Fruit fly (Drosophila melanogaster) whole organism, embryonic: Measurements from ENCODE around the gene Mgat3.

Source experiments
- Abd-B ChIP-seq: fragments of 200-800 bp; sonication (Bioruptor generic); optimal IDR thresholded peaks from 2 replicates; lab custom pipeline; 2018; ENCODE audit warnings: missing biosample characterization, mild to moderate bottlenecking, missing genetic modification characterization, moderate library complexity
- Awh ChIP-seq: fragments of 200-800 bp; sonication (Bioruptor generic); IDR thresholded peaks from 2 replicates; pipeline ENCODE4, ENCODE4 v1.3.6; 2022; ENCODE audit warnings: missing biosample characterization, missing genetic modification characterization
- CG10147 ChIP-seq: fragments of 200-800 bp; sonication (Bioruptor generic); optimal IDR thresholded peaks from 2 replicates; lab custom pipeline; 2019; ENCODE audit warnings: missing biosample characterization, mild to moderate bottlenecking, missing genetic modification characterization, moderate library complexity
- CG10431 ChIP-seq: fragments of 200-800 bp; sonication (Bioruptor generic); optimal IDR thresholded peaks from 3 replicates; lab custom pipeline; 2018; ENCODE audit warnings: missing biosample characterization, mild to moderate bottlenecking, missing genetic modification characterization
- CG10543 ChIP-seq: fragments of 200-800 bp; sonication (Bioruptor generic); optimal IDR thresholded peaks from 3 replicates; lab custom pipeline; 2017; ENCODE audit warnings: missing biosample characterization, mild to moderate bottlenecking, missing genetic modification characterization, moderate library complexity
- CG10979 ChIP-seq: fragments of 200-800 bp; sonication (Bioruptor generic); optimal IDR thresholded peaks from 2 replicates; lab custom pipeline; 2018; ENCODE audit warnings: missing biosample characterization, mild to moderate bottlenecking, missing genetic modification characterization, moderate library complexity
- CG11085 ChIP-seq: fragments of 200-800 bp; sonication (Bioruptor generic); IDR thresholded peaks from 2 replicates; pipeline ENCODE4 v1.3.6; 2022; ENCODE audit warnings: missing biosample characterization, missing genetic modification characterization
- CG11093 ChIP-seq: fragments of 200-800 bp; sonication (Bioruptor generic); IDR thresholded peaks from 3 replicates; pipeline ENCODE4 v1.3.6; 2022; ENCODE audit warnings: missing biosample characterization, missing genetic modification characterization
- CG12659 ChIP-seq: fragments of 200-800 bp; sonication (Bioruptor generic); optimal IDR thresholded peaks from 3 replicates; lab custom pipeline; 2017; ENCODE audit warnings: mild to moderate bottlenecking, missing biosample characterization, missing genetic modification reagents, missing genetic modification characterization
- CG12942 ChIP-seq: fragments of 200-800 bp; sonication (Bioruptor generic); optimal IDR thresholded peaks from 3 replicates; lab custom pipeline; 2016; ENCODE audit warnings: missing biosample characterization, missing genetic modification characterization
- CG13123 ChIP-seq: fragments of 200-800 bp; sonication (Bioruptor generic); optimal IDR thresholded peaks from 2 replicates; lab custom pipeline; 2016; ENCODE audit warnings: missing biosample characterization, missing genetic modification characterization
- CG13894 ChIP-seq: fragments of 200-800 bp; sonication (Bioruptor generic); optimal IDR thresholded peaks from 3 replicates; lab custom pipeline; 2018; ENCODE audit warnings: missing biosample characterization, mild to moderate bottlenecking, missing genetic modification characterization, moderate library complexity
- CG15696 ChIP-seq: fragments of 200-800 bp; sonication (Bioruptor generic); optimal IDR thresholded peaks from 2 replicates; lab custom pipeline; 2019; ENCODE audit warnings: missing biosample characterization, mild to moderate bottlenecking, missing genetic modification characterization, moderate library complexity
- CG1603 ChIP-seq: fragments of 200-800 bp; sonication (Bioruptor generic); optimal IDR thresholded peaks from 2 replicates; lab custom pipeline; 2019; ENCODE audit warnings: missing biosample characterization, mild to moderate bottlenecking, missing genetic modification characterization, moderate library complexity
- CG17385 ChIP-seq: fragments of 200-800 bp; sonication (Bioruptor generic); optimal IDR thresholded peaks from 3 replicates; lab custom pipeline; 2018; ENCODE audit warnings: missing biosample characterization, mild to moderate bottlenecking, missing genetic modification characterization
- CG2199 ChIP-seq: fragments of 200-800 bp; sonication (Bioruptor generic); IDR thresholded peaks from 3 replicates; pipeline ENCODE4 v1.3.6; 2022; ENCODE audit warnings: missing biosample characterization, missing genetic modification characterization
- CG2712 ChIP-seq: fragments of 200-800 bp; optimal IDR thresholded peaks from 3 replicates; lab custom pipeline; 2019; ENCODE audit warnings: missing biosample characterization, mild to moderate bottlenecking, missing genetic modification characterization, moderate library complexity
- CG3065 ChIP-seq: fragments of 200-800 bp; sonication (Bioruptor generic); optimal IDR thresholded peaks from 2 replicates; lab custom pipeline; 2016; ENCODE audit warnings: missing biosample characterization, missing genetic modification characterization
- CG31365 ChIP-seq: fragments of 200-800 bp; sonication (Bioruptor generic); optimal IDR thresholded peaks from 2 replicates; lab custom pipeline; 2018; ENCODE audit warnings: missing biosample characterization, mild to moderate bottlenecking, missing genetic modification characterization
- CG4707 ChIP-seq: fragments of 200-800 bp; sonication (Bioruptor generic); optimal IDR thresholded peaks from 2 replicates; lab custom pipeline; 2018; ENCODE audit warnings: missing biosample characterization, mild to moderate bottlenecking, missing genetic modification characterization, moderate library complexity
- CG7745 ChIP-seq: fragments of 200-800 bp; sonication (Bioruptor generic); optimal IDR thresholded peaks from 2 replicates; lab custom pipeline; 2018; ENCODE audit warnings: missing biosample characterization, mild to moderate bottlenecking, missing genetic modification characterization, moderate library complexity
- D19A ChIP-seq: fragments of 200-800 bp; optimal IDR thresholded peaks from 3 replicates; lab custom pipeline; 2019; ENCODE audit warnings: missing biosample characterization, mild to moderate bottlenecking, missing genetic modification characterization, moderate library complexity
- Deaf1 ChIP-seq: fragments of 200-800 bp; optimal IDR thresholded peaks from 3 replicates; lab custom pipeline; 2019; ENCODE audit warnings: missing biosample characterization, mild to moderate bottlenecking, missing genetic modification characterization, moderate library complexity
- Dip3 ChIP-seq: fragments of 200-800 bp; sonication (Bioruptor generic); optimal IDR thresholded peaks from 3 replicates; lab custom pipeline; 2016; ENCODE audit warnings: missing biosample characterization, missing genetic modification characterization
- HLHmδ ChIP-seq: fragments of 200-800 bp; sonication (Bioruptor generic); optimal IDR thresholded peaks from 2 replicates; lab custom pipeline; 2018; ENCODE audit warnings: missing biosample characterization, mild to moderate bottlenecking, missing genetic modification characterization, moderate library complexity
- HmgD ChIP-seq: fragments of 200-800 bp; sonication (Bioruptor generic); optimal IDR thresholded peaks from 3 replicates; lab custom pipeline; 2016; ENCODE audit warnings: missing biosample characterization, missing genetic modification characterization
- Kr ChIP-seq: fragments of 200-800 bp; sonication (Bioruptor generic); optimal IDR thresholded peaks from 2 replicates; lab custom pipeline; 2017; ENCODE audit warnings: missing biosample characterization, mild to moderate bottlenecking, missing genetic modification characterization
- Med ChIP-seq: fragments of 200-800 bp; sonication (Bioruptor generic); peaks from one replicate; lab custom pipeline; 2016; ENCODE audit warnings: missing biosample characterization, missing genetic modification characterization, mild to moderate bottlenecking, inconsistent platforms, moderate library complexity
- Sox102F ChIP-seq: fragments of 200-800 bp; sonication (Bioruptor generic); optimal IDR thresholded peaks from 2 replicates; lab custom pipeline; 2018; ENCODE audit warnings: missing biosample characterization, mild to moderate bottlenecking, missing genetic modification characterization, moderate library complexity
- Stat92E ChIP-seq, 3 experiments: fragments of >200 bp in 2 of 3; fragments of 200-800 bp in 1 of 3; sonication (Bioruptor generic) in 1 of 3; optimal IDR thresholded peaks; 2 replicates each; lab custom pipeline; 2017 to 2019; ENCODE audit warnings: missing biosample characterization in 3 of 3, missing genetic modification characterization in 3 of 3, mild to moderate bottlenecking in 1 of 3, moderate library complexity in 1 of 3
- bab2 ChIP-seq: fragments of 200-800 bp; sonication (Bioruptor generic); optimal IDR thresholded peaks from 2 replicates; lab custom pipeline; 2016; ENCODE audit warnings: missing biosample characterization, missing genetic modification characterization
- cas ChIP-seq: fragments of 200-800 bp; sonication (Bioruptor generic); IDR thresholded peaks from 2 replicates; pipeline ENCODE4 v1.3.6; 2022; ENCODE audit warnings: missing biosample characterization, missing genetic modification characterization
- cato ChIP-seq: fragments of 200-800 bp; sonication (Bioruptor generic); optimal IDR thresholded peaks from 2 replicates; lab custom pipeline; 2016; ENCODE audit warnings: missing biosample characterization, missing genetic modification characterization, borderline replicate concordance
- cg ChIP-seq: fragments of 200-800 bp; sonication (Bioruptor generic); optimal IDR thresholded peaks from 3 replicates; lab custom pipeline; 2019; ENCODE audit warnings: missing biosample characterization, mild to moderate bottlenecking, missing genetic modification characterization, moderate library complexity
- chinmo ChIP-seq: fragments of 200-800 bp; sonication (Bioruptor generic); IDR thresholded peaks from 4 replicates; pipeline ENCODE4 v1.3.6; 2022; ENCODE audit warnings: missing biosample characterization, missing genetic modification characterization; ENCODE audit not compliant: partially characterized antibody
- cwo ChIP-seq: fragments of 200-800 bp; sonication (Bioruptor generic); optimal IDR thresholded peaks from 3 replicates; lab custom pipeline; 2017; ENCODE audit warnings: missing biosample characterization, missing genetic modification characterization, mild to moderate bottlenecking, moderate library complexity, missing genetic modification reagents
- danr ChIP-seq: fragments of 200-800 bp; sonication (Bioruptor generic); IDR thresholded peaks from 2 replicates; pipeline ENCODE4 v1.3.6; 2022; ENCODE audit warnings: missing biosample characterization, missing genetic modification characterization
- fd102C ChIP-seq: fragments of 200-800 bp; sonication (Bioruptor generic); optimal IDR thresholded peaks from 2 replicates; lab custom pipeline; 2018; ENCODE audit warnings: missing biosample characterization, mild to moderate bottlenecking, missing genetic modification characterization, moderate library complexity
- fd64A ChIP-seq: fragments of 200-800 bp; sonication (Bioruptor generic); optimal IDR thresholded peaks from 3 replicates; lab custom pipeline; 2018; ENCODE audit warnings: missing biosample characterization, mild to moderate bottlenecking, missing genetic modification characterization
- kay ChIP-seq: fragments of 200-800 bp; sonication (Bioruptor generic); optimal IDR thresholded peaks from 2 replicates; lab custom pipeline; 2016; ENCODE audit warnings: missing biosample characterization, missing genetic modification characterization
- lbe ChIP-seq: fragments of 200-800 bp; sonication (Bioruptor generic); optimal IDR thresholded peaks from 2 replicates; lab custom pipeline; 2016; ENCODE audit warnings: missing biosample characterization, mild to moderate bottlenecking, missing genetic modification characterization
- lov ChIP-seq, 2 experiments: fragments of 200-800 bp in 1 of 2; fragments of >200 bp in 1 of 2; sonication (Bioruptor generic) in 1 of 2; IDR thresholded peaks in 1 of 2; optimal IDR thresholded peaks in 1 of 2; 2 replicates in 1 of 2; 3 replicates in 1 of 2; pipeline versions ENCODE4 v1.3.6 to Lab custom; 2017 to 2022; ENCODE audit warnings: missing biosample characterization in 1 of 2, missing genetic modification characterization in 1 of 2
- onecut ChIP-seq: fragments of 200-800 bp; sonication (Bioruptor generic); IDR thresholded peaks from 2 replicates; pipeline ENCODE4 v1.3.6; 2022; ENCODE audit warnings: missing biosample characterization, missing genetic modification characterization
- pita ChIP-seq: fragments of 200-800 bp; sonication (Bioruptor generic); optimal IDR thresholded peaks from 2 replicates; lab custom pipeline; 2017; ENCODE audit warnings: missing biosample characterization, mild to moderate bottlenecking, missing genetic modification characterization
- psq ChIP-seq: fragments of 200-800 bp; sonication (Bioruptor generic); optimal IDR thresholded peaks from 2 replicates; lab custom pipeline; 2017; ENCODE audit warnings: missing biosample characterization, missing genetic modification characterization
- pzg ChIP-seq: fragments of 200-800 bp; sonication (Bioruptor generic); optimal IDR thresholded peaks from 3 replicates; lab custom pipeline; 2018; ENCODE audit warnings: missing biosample characterization, mild to moderate bottlenecking, missing genetic modification characterization, moderate library complexity
- slbo ChIP-seq: fragments of 200-800 bp; sonication (Bioruptor generic); IDR thresholded peaks from 2 replicates; pipeline ENCODE4 v1.3.6; 2022; ENCODE audit warnings: missing biosample characterization, missing genetic modification characterization
- tll ChIP-seq, 2 experiments: fragments of 200-800 bp in 1 of 2; fragments of >200 bp in 1 of 2; sonication (Bioruptor generic) in 1 of 2; optimal IDR thresholded peaks; 2 replicates each; lab custom pipeline; 2017 to 2019; ENCODE audit warnings: missing biosample characterization in 2 of 2, missing genetic modification characterization in 2 of 2, mild to moderate bottlenecking in 1 of 2, moderate library complexity in 1 of 2
- trem ChIP-seq: fragments of 200-800 bp; optimal IDR thresholded peaks from 3 replicates; lab custom pipeline; 2019; ENCODE audit warnings: missing biosample characterization, mild to moderate bottlenecking, missing genetic modification characterization, moderate library complexity
- twi ChIP-seq: fragments of 200-800 bp; optimal IDR thresholded peaks from 2 replicates; lab custom pipeline; 2019; ENCODE audit warnings: missing biosample characterization, mild to moderate bottlenecking, missing genetic modification characterization, moderate library complexity
- usp ChIP-seq: fragments of >200 bp; optimal IDR thresholded peaks from 2 replicates; lab custom pipeline; 2017; ENCODE audit warnings: missing biosample characterization, missing genetic modification characterization

The Mgat3 gene

DNA sequence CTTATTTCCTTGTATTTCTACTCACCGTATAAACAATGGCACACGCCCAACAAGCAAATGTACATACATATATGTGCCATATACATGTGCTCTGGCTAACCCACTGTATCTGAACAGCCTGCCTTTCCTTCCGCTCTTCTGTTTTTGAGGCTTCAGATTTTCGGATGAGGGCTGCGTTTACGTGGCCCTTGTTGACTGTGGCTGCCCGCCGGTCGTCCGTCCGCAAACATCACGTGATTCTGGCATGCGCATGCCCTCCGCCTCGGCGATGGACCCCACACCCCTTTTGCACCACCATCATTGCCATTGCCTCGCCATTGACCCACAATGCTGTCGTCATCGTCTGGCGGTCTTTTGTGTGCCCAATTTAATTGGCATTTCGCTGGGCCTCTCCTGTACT, 22.9 kb upstream of the Mgat3 start (continued):
- peak; percentile 3 for TF ChIP-seq CG10147 (GFP tag; lab: Kevin White, UChicago)
- no peak for TF ChIP-seq Abd-B
- peak; percentile 99 for TF ChIP-seq cwo (GFP tag; lab: Kevin White, UChicago)
- TF ChIP-seq CG17385 (GFP tag; lab: Kevin White, UChicago), result peak; percentile 30
- TF ChIP-seq danr (GFP tag; lab: Robert Waterston, UW), result no peak
- TF ChIP-seq lbe (GFP tag; lab: Kevin White, UChicago), result no peak
- peak; percentile 46 for TF ChIP-seq twi (tag; lab: Kevin White, UChicago)
- peak; percentile 5 for TF ChIP-seq bab2 (GFP tag; lab: Kevin White, UChicago)
- peak; percentile 22 for TF ChIP-seq Dip3
- peak; percentile 15; the same call in 1 of the 2 replicates for TF ChIP-seq slbo (GFP tag; lab: Robert Waterston, UW)
- no peak for TF ChIP-seq HmgD
- peak in 1 of 2 experiments; percentile 64 for TF ChIP-seq tll (GFP tag; optimal IDR thresholded peaks at IDR 0.05; lab: Kevin White, UChicago)
- peak; percentile 93 for TF ChIP-seq CG13894 (tag; lab: Kevin White, UChicago)
- no peak for TF ChIP-seq Stat92E (GFP tag; optimal IDR thresholded peaks at IDR 0.05; lab: Kevin White, UChicago)
- no peak for TF ChIP-seq pita
- TF ChIP-seq trem (tag; lab: Kevin White, UChicago), result no peak
- TF ChIP-seq chinmo (GFP tag; lab: Robert Waterston, UW), result peak; percentile 82; the same call in 1 of the 4 replicates
- TF ChIP-seq fd102C (GFP tag; lab: Kevin White, UChicago), result no peak
- no peak for TF ChIP-seq CG10979 (tag; lab: Kevin White, UChicago)
- no peak for TF ChIP-seq CG13123 (GFP tag; lab: Kevin White, UChicago)
- peak; percentile 41 for TF ChIP-seq CG31365 (tag; lab: Kevin White, UChicago)
- TF ChIP-seq CG10543, result peak; percentile 91
- TF ChIP-seq Sox102F (GFP tag; lab: Kevin White, UChicago), result peak; percentile 14
- TF ChIP-seq Med (GFP tag; lab: Kevin White, UChicago), result peak; percentile 93
- TF ChIP-seq CG4707, result peak; percentile 55
- no peak for TF ChIP-seq CG7745 (tag; lab: Kevin White, UChicago)
- peak; percentile 49; the same call in 1 of the 2 replicates for TF ChIP-seq Awh
- no peak for TF ChIP-seq D19A
- peak; percentile 20 for TF ChIP-seq CG1603 (tag; lab: Kevin White, UChicago)
- no peak for TF ChIP-seq CG11085 (GFP tag; lab: Robert Waterston, UW)
- no peak for TF ChIP-seq CG12942 (GFP tag; lab: Kevin White, UChicago)
- no peak for TF ChIP-seq CG10431 (GFP tag; lab: Kevin White, UChicago)
- peak; percentile 88; the same call in 2 of the 3 replicates for TF ChIP-seq CG2199
- peak; percentile 3 for TF ChIP-seq pzg

DNA sequence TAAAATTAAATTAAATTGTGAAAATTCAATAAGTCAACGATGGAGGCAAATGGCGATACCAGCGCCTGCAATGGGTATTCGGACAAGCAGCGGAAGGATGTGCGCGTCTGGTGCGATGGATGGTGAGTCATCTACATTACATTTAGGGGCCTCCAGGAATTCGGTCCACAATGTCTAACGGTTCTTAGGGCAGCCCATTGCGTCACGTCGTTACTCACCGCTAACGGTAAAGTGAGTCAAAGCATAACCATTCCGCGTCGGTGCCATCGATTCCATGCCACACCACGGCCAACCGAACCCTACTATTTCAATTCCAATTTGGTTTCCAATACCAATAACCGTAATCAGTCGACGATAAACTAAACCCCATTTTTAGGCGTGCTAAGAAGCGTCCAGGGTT, 21.8 kb upstream of the Mgat3 start:
- TF ChIP-seq CG15696 (tag; lab: Kevin White, UChicago) (no peak), CG3065 (GFP tag; lab: Kevin White, UChicago) (no peak), lov (optimal IDR thresholded peaks at IDR 0.05; lab: Kevin White, UChicago) (no peak), lov (GFP tag; IDR thresholded peaks at IDR 0.05; lab: Robert Waterston, UW) (no peak), onecut (GFP tag; lab: Robert Waterston, UW) (0 out of 2 replicates have a peak, but pooled peaks have one; percentile 2), Med (GFP tag; lab: Kevin White, UChicago) (peak; percentile 34), cg (GFP tag; lab: Kevin White, UChicago) (no peak), kay (GFP tag; lab: Kevin White, UChicago) (peak; percentile 40), cas (GFP tag; lab: Robert Waterston, UW) (no peak), CG2712 (no peak), CG11093 (no peak), fd64A (no peak), Deaf1 (no peak), usp (GFP tag; lab: Kevin White, UChicago) (no peak), cato (GFP tag; lab: Kevin White, UChicago) (no peak), HLHmδ (GFP tag; lab: Kevin White, UChicago) (no peak), Kr (GFP tag; lab: Kevin White, UChicago) (no peak), CG12659 (GFP tag; lab: Kevin White, UChicago) (no peak), psq (GFP tag; lab: Kevin White, UChicago) (no peak)
